Worm (Caenorhabditis elegans): ENCODE measurements around the gene K10D11.5.

ce11 chrIV:12948470-12948869 is 43.2 kb downstream of the K10D11.5 start, which contains the start of gene F55G11.10:
- TF ChIP-seq aly-2 (tag; optimal IDR thresholded peaks at IDR 0.05) (no peak), ceh-82 (tag; optimal IDR thresholded peaks at IDR 0.05) (no peak), zag-1 (tag; optimal IDR thresholded peaks at IDR 0.05) (no peak), C34F6.9 (tag; optimal IDR thresholded peaks at IDR 0.05) (no peak), unc-39 (tag; optimal IDR thresholded peaks at IDR 0.05) (no peak), ama-1 (optimal IDR thresholded peaks at IDR 0.05) (no peak), ZK546.5 (tag; optimal IDR thresholded peaks at IDR 0.05) (no peak), F13H6.1 (tag; optimal IDR thresholded peaks at IDR 0.05) (no peak), elt-3 (tag; optimal IDR thresholded peaks at IDR 0.05) (no peak), ztf-11 (tag; optimal IDR thresholded peaks at IDR 0.05) (no peak)
